Fruit fly (Drosophila melanogaster) whole organism, embryonic: ENCODE measurements around the gene Gr98c.
A peak's percentile ranks its signal among the peaks of the same experiment; 100 is the strongest.

ENCODE experiments used
- CG12744 ChIP-seq: fragments of 200-800 bp; sonication (Bioruptor generic); optimal IDR thresholded peaks from 2 replicates; lab custom pipeline; 2016; ENCODE audit warnings: missing biosample characterization, missing genetic modification characterization
- Hmr ChIP-seq: fragments of 200-800 bp; sonication (Bioruptor generic); optimal IDR thresholded peaks from 3 replicates; lab custom pipeline; 2017; ENCODE audit warnings: mild to moderate bottlenecking, missing biosample characterization, missing genetic modification reagents, missing genetic modification characterization
- Med ChIP-seq: fragments of 200-800 bp; sonication (Bioruptor generic); peaks from one replicate; lab custom pipeline; 2016; ENCODE audit warnings: missing biosample characterization, missing genetic modification characterization, mild to moderate bottlenecking, inconsistent platforms, moderate library complexity
- peb ChIP-seq: fragments of 200-800 bp; sonication (Bioruptor generic); IDR thresholded peaks from 2 replicates; pipeline ENCODE4 v1.3.6; 2022; ENCODE audit warnings: missing biosample characterization, missing genetic modification characterization

DNA sequence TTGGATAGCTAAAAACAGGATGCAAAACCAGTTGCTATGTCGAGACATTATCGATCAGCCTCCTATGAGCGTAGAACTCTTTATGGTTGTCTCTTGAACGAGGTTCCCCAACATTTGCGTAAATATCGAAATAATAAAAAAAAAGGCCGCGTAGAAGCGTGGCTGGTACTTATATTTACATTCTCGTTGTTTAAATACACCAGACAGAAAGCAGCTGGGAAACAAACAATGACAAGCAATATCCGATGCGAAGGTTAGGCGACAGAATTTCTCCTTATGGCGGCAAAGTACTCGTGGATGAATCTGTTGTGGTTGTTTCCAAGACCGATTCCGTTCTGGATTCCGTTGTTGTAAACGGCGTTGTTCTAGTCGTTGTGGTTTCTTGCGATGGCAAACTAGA is 42.3 kb upstream of the Gr98c start, which contains the start of gene CG43139:
- TF ChIP-seq Hmr (GFP tag; lab: Kevin White, UChicago) = peak; percentile 18
- TF ChIP-seq peb = no peak
- no peak for TF ChIP-seq CG12744 (GFP tag; lab: Kevin White, UChicago)
- TF ChIP-seq Med (GFP tag; lab: Kevin White, UChicago) = no peak
